Worm (Caenorhabditis elegans): ENCODE results near the gene lelo-2.

DNA sequence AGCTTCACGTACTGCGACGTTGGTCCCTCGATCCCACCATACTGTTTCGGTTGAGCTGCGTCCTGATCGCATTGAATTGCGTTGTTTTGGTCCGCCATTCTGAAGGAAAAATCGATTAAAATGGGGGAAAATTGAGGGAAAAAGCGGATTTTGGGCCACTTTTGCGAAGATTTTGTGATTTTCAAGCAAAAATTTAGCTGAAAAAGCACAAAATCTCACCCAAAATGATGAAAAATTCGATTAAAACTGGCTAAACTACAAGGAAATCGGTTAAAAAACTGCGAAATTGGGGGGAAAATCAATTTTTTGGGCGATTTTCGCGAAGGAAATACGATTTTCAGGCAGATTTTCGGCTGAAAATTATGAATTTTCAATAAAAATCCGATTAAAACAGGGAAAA, 9.9 kb downstream of the lelo-2 start, which contains the start of gene elc-1:
- TF ChIP-seq ama-1 (optimal IDR thresholded peaks at IDR 0.05) (no peak), egl-27 (tag; optimal IDR thresholded peaks at IDR 0.05) (no peak), aly-2 (tag; optimal IDR thresholded peaks at IDR 0.05) (no peak), skn-1 (tag; optimal IDR thresholded peaks at IDR 0.05) (no peak), nhr-11 (tag; optimal IDR thresholded peaks at IDR 0.05) (no peak), C34F6.9 (tag; optimal IDR thresholded peaks at IDR 0.05) (no peak), unc-62 (GFP tag; optimal IDR thresholded peaks at IDR 0.05) (no peak), nhr-77 (tag; optimal IDR thresholded peaks at IDR 0.05) (no peak), lin-13 (GFP tag; optimal IDR thresholded peaks at IDR 0.05) (no peak), nhr-237 (tag; optimal IDR thresholded peaks at IDR 0.05) (no peak)
